Fruit fly (Drosophila melanogaster) whole organism, embryonic: ENCODE measurements around the gene CG34310.

ENCODE experiments used
- ATbp ChIP-seq: fragments of 200-800 bp; sonication (Bioruptor generic); optimal IDR thresholded peaks from 2 replicates; lab custom pipeline; 2017; ENCODE audit warnings: missing biosample characterization, mild to moderate bottlenecking, missing genetic modification characterization, missing genetic modification reagents
- Atf6 ChIP-seq: fragments of 200-800 bp; sonication (Bioruptor generic); IDR thresholded peaks from 2 replicates; pipeline ENCODE4 v1.3.6; 2022; ENCODE audit warnings: missing biosample characterization, missing genetic modification characterization
- Bgb ChIP-seq: fragments of 200-800 bp; sonication (Bioruptor generic); IDR thresholded peaks from 2 replicates; pipeline ENCODE4 v1.3.6; 2022; ENCODE audit warnings: missing biosample characterization, missing genetic modification characterization; ENCODE audit not compliant: partially characterized antibody
- CG10321 ChIP-seq: fragments of 200-800 bp; sonication (Bioruptor generic); IDR thresholded peaks from 2 replicates; pipeline ENCODE4 v1.3.6; 2022; ENCODE audit warnings: missing biosample characterization, missing genetic modification characterization
- CG12071 ChIP-seq: fragments of 200-800 bp; sonication (Bioruptor generic); optimal IDR thresholded peaks from 3 replicates; lab custom pipeline; 2018; ENCODE audit warnings: missing biosample characterization, mild to moderate bottlenecking, missing genetic modification characterization
- CG12942 ChIP-seq: fragments of 200-800 bp; sonication (Bioruptor generic); optimal IDR thresholded peaks from 3 replicates; lab custom pipeline; 2016; ENCODE audit warnings: missing biosample characterization, missing genetic modification characterization
- CG2875 ChIP-seq: fragments of 200-800 bp; sonication (Bioruptor generic); optimal IDR thresholded peaks from 2 replicates; lab custom pipeline; 2017; ENCODE audit warnings: missing biosample characterization, mild to moderate bottlenecking, missing genetic modification characterization, missing genetic modification reagents
- CG30431 ChIP-seq: fragments of 200-800 bp; sonication (Bioruptor generic); optimal IDR thresholded peaks from 2 replicates; lab custom pipeline; 2017; ENCODE audit warnings: missing biosample characterization, missing genetic modification characterization
- CG31441 ChIP-seq: fragments of 200-800 bp; sonication (Bioruptor generic); IDR thresholded peaks from 2 replicates; pipeline ENCODE4 v1.3.6; 2022; ENCODE audit warnings: missing biosample characterization, missing genetic modification characterization
- CG3163 ChIP-seq: fragments of 200-800 bp; sonication (Bioruptor generic); optimal IDR thresholded peaks from 3 replicates; lab custom pipeline; 2016; ENCODE audit warnings: missing biosample characterization, missing genetic modification characterization
- CG32532 ChIP-seq: fragments of 200-800 bp; sonication (Bioruptor generic); IDR thresholded peaks from 2 replicates; pipeline ENCODE4 v1.3.6; 2022; ENCODE audit warnings: missing biosample characterization, missing genetic modification characterization
- CG33213 ChIP-seq: fragments of 200-800 bp; sonication (Bioruptor generic); optimal IDR thresholded peaks from 3 replicates; lab custom pipeline; 2016; ENCODE audit warnings: missing biosample characterization, missing genetic modification characterization
- CG34422 ChIP-seq: fragments of 200-800 bp; sonication (Bioruptor generic); IDR thresholded peaks from 3 replicates; pipeline ENCODE4 v1.3.6; 2022; ENCODE audit warnings: missing biosample characterization, missing genetic modification characterization
- CG4328 ChIP-seq: fragments of 200-800 bp; sonication (Bioruptor generic); optimal IDR thresholded peaks from 3 replicates; lab custom pipeline; 2017; ENCODE audit warnings: missing biosample characterization, missing genetic modification reagents, missing genetic modification characterization
- CG4360 ChIP-seq: fragments of 200-800 bp; sonication (Bioruptor generic); IDR thresholded peaks from 2 replicates; pipeline ENCODE4 v1.3.6; 2022; ENCODE audit warnings: missing biosample characterization, missing genetic modification characterization
- CG6175 ChIP-seq: fragments of 200-800 bp; sonication (Bioruptor generic); IDR thresholded peaks from 3 replicates; pipeline ENCODE4 v1.3.6; 2022; ENCODE audit warnings: missing biosample characterization, missing genetic modification characterization
- CG6854 ChIP-seq: fragments of 200-800 bp; sonication (Bioruptor generic); optimal IDR thresholded peaks from 3 replicates; lab custom pipeline; 2017; ENCODE audit warnings: missing biosample characterization, mild to moderate bottlenecking, missing genetic modification characterization
- CG9797 ChIP-seq: fragments of 200-800 bp; sonication (Bioruptor generic); optimal IDR thresholded peaks from 3 replicates; lab custom pipeline; 2018; ENCODE audit warnings: missing biosample characterization, mild to moderate bottlenecking, missing genetic modification characterization
- Dbx ChIP-seq: fragments of 200-800 bp; sonication (Bioruptor generic); IDR thresholded peaks from 3 replicates; pipeline ENCODE4 v1.3.6; 2022; ENCODE audit warnings: missing biosample characterization, missing genetic modification characterization
- Dfd ChIP-seq, 2 experiments: fragments of >200 bp; optimal IDR thresholded peaks; 2 replicates each; lab custom pipeline; 2017; ENCODE audit warnings: missing biosample characterization in 2 of 2, missing genetic modification characterization in 2 of 2
- ERR ChIP-seq: fragments of 200-800 bp; sonication (Bioruptor generic); optimal IDR thresholded peaks from 2 replicates; lab custom pipeline; 2016; ENCODE audit warnings: missing biosample characterization, missing genetic modification characterization
- Fer3 ChIP-seq: fragments of 200-800 bp; sonication (Bioruptor generic); optimal IDR thresholded peaks from 2 replicates; lab custom pipeline; 2018; ENCODE audit warnings: missing biosample characterization, mild to moderate bottlenecking, missing genetic modification characterization, moderate library complexity
- HLH3B ChIP-seq: fragments of 200-800 bp; sonication (Bioruptor generic); IDR thresholded peaks from 2 replicates; pipeline ENCODE4 v1.3.6; 2022; ENCODE audit warnings: missing biosample characterization, missing genetic modification characterization
- Hmx ChIP-seq: fragments of 200-800 bp; sonication (Bioruptor generic); optimal IDR thresholded peaks from 2 replicates; lab custom pipeline; 2016; ENCODE audit warnings: missing biosample characterization, missing genetic modification characterization
- Hr39 ChIP-seq: fragments of >200 bp; optimal IDR thresholded peaks from 2 replicates; lab custom pipeline; 2017
- Hr78 ChIP-seq, 2 experiments: fragments of 200-800 bp in 1 of 2; fragments of >200 bp in 1 of 2; sonication (Bioruptor generic) in 1 of 2; optimal IDR thresholded peaks; 2 replicates each; lab custom pipeline; 2017 to 2019; ENCODE audit warnings: missing biosample characterization in 2 of 2, missing genetic modification characterization in 2 of 2, mild to moderate bottlenecking in 1 of 2, moderate library complexity in 1 of 2
- NK7.1 ChIP-seq: fragments of 200-800 bp; sonication (Bioruptor generic); optimal IDR thresholded peaks from 3 replicates; lab custom pipeline; 2016; ENCODE audit warnings: missing biosample characterization, missing genetic modification characterization
- Ravus ChIP-seq: fragments of 200-800 bp; sonication (Bioruptor generic); IDR thresholded peaks from 2 replicates; pipeline ENCODE4 v1.3.6; 2022; ENCODE audit warnings: missing biosample characterization, missing genetic modification characterization
- Sin3A ChIP-seq: fragments of >200 bp; optimal IDR thresholded peaks from 2 replicates; lab custom pipeline; 2018
- Six4 ChIP-seq: fragments of 200-800 bp; sonication (Bioruptor generic); optimal IDR thresholded peaks from 2 replicates; lab custom pipeline; 2016; ENCODE audit warnings: missing biosample characterization, missing genetic modification characterization
- Sry-δ ChIP-seq: fragments of 200-800 bp; sonication (Bioruptor generic); optimal IDR thresholded peaks from 2 replicates; lab custom pipeline; 2016; ENCODE audit warnings: missing biosample characterization, missing genetic modification characterization
- amos ChIP-seq: fragments of 200-800 bp; sonication (Bioruptor generic); IDR thresholded peaks from 2 replicates; pipeline ENCODE4 v1.3.6; 2022; ENCODE audit warnings: missing biosample characterization, missing genetic modification characterization; ENCODE audit not compliant: partially characterized antibody
- az2 ChIP-seq: fragments of 200-800 bp; sonication (Bioruptor generic); optimal IDR thresholded peaks from 3 replicates; lab custom pipeline; 2016; ENCODE audit warnings: missing biosample characterization, missing genetic modification characterization
- bbx ChIP-seq: fragments of 200-800 bp; sonication (Bioruptor generic); IDR thresholded peaks from 2 replicates; pipeline ENCODE4 v1.3.6; 2022; ENCODE audit warnings: missing biosample characterization, missing genetic modification characterization; ENCODE audit not compliant: partially characterized antibody
- ci ChIP-seq: fragments of 200-800 bp; sonication (Bioruptor generic); IDR thresholded peaks from 3 replicates; pipeline ENCODE4 v1.3.6; 2022; ENCODE audit warnings: missing biosample characterization, missing genetic modification characterization
- dimm ChIP-seq: fragments of 200-800 bp; sonication (Bioruptor generic); IDR thresholded peaks from 2 replicates; pipeline ENCODE4 v1.3.6; 2022; ENCODE audit warnings: missing biosample characterization, missing genetic modification characterization
- disco-r ChIP-seq: fragments of 200-800 bp; sonication (Bioruptor generic); optimal IDR thresholded peaks from 2 replicates; lab custom pipeline; 2016; ENCODE audit warnings: missing biosample characterization, missing genetic modification characterization
- dm ChIP-seq: fragments of 200-800 bp; sonication (Bioruptor generic); optimal IDR thresholded peaks from 3 replicates; lab custom pipeline; 2016; ENCODE audit warnings: missing biosample characterization, missing genetic modification characterization
- eyg ChIP-seq: fragments of 200-800 bp; sonication (Bioruptor generic); optimal IDR thresholded peaks from 3 replicates; lab custom pipeline; 2016; ENCODE audit warnings: missing biosample characterization, missing genetic modification characterization
- fd102C ChIP-seq: fragments of 200-800 bp; sonication (Bioruptor generic); optimal IDR thresholded peaks from 2 replicates; lab custom pipeline; 2018; ENCODE audit warnings: missing biosample characterization, mild to moderate bottlenecking, missing genetic modification characterization, moderate library complexity
- ftz-f1 ChIP-seq: fragments of 200-800 bp; sonication (Bioruptor generic); optimal IDR thresholded peaks from 2 replicates; lab custom pipeline; 2016; ENCODE audit warnings: missing biosample characterization, missing genetic modification characterization
- fu2 ChIP-seq: fragments of 200-800 bp; sonication (Bioruptor generic); optimal IDR thresholded peaks from 2 replicates; lab custom pipeline; 2016; ENCODE audit warnings: missing biosample characterization, missing genetic modification characterization
- gt ChIP-seq: fragments of 200-800 bp; sonication (Bioruptor generic); IDR thresholded peaks from 2 replicates; pipeline ENCODE4 v1.3.6; 2022; ENCODE audit warnings: missing biosample characterization, missing genetic modification characterization
- ham ChIP-seq: fragments of 200-800 bp; sonication (Bioruptor generic); IDR thresholded peaks from 2 replicates; pipeline ENCODE4 v1.3.6; 2022; ENCODE audit warnings: missing biosample characterization, missing genetic modification characterization
- jigr1 ChIP-seq: fragments of 200-800 bp; sonication (Bioruptor generic); IDR thresholded peaks from 3 replicates; pipeline ENCODE4 v1.3.6; 2022; ENCODE audit warnings: missing biosample characterization, missing genetic modification characterization
- kah ChIP-seq: fragments of 200-800 bp; sonication (Bioruptor generic); optimal IDR thresholded peaks from 2 replicates; lab custom pipeline; 2018; ENCODE audit warnings: missing biosample characterization, mild to moderate bottlenecking, missing genetic modification characterization
- psq ChIP-seq: fragments of 200-800 bp; sonication (Bioruptor generic); optimal IDR thresholded peaks from 2 replicates; lab custom pipeline; 2017; ENCODE audit warnings: missing biosample characterization, missing genetic modification characterization
- pzg ChIP-seq: fragments of 200-800 bp; sonication (Bioruptor generic); optimal IDR thresholded peaks from 3 replicates; lab custom pipeline; 2018; ENCODE audit warnings: missing biosample characterization, mild to moderate bottlenecking, missing genetic modification characterization, moderate library complexity
- run ChIP-seq: fragments of 200-800 bp; sonication (Bioruptor generic); optimal IDR thresholded peaks from 3 replicates; lab custom pipeline; 2018; ENCODE audit warnings: missing biosample characterization, mild to moderate bottlenecking, missing genetic modification characterization
- sima ChIP-seq: fragments of 200-800 bp; sonication (Bioruptor generic); optimal IDR thresholded peaks from 2 replicates; lab custom pipeline; 2016; ENCODE audit warnings: missing biosample characterization, missing genetic modification characterization
- unpg ChIP-seq: fragments of 200-800 bp; sonication (Bioruptor generic); optimal IDR thresholded peaks from 3 replicates; lab custom pipeline; 2018; ENCODE audit warnings: missing biosample characterization, mild to moderate bottlenecking, missing genetic modification characterization, moderate library complexity
- usp ChIP-seq: fragments of >200 bp; optimal IDR thresholded peaks from 2 replicates; lab custom pipeline; 2017; ENCODE audit warnings: missing biosample characterization, missing genetic modification characterization

Gene CG34310

dm6 chr2L:6647103-6647711 lies 16.3 kb upstream of the CG34310 start (continued):
- TF ChIP-seq CG9797 (GFP tag; lab: Kevin White, UChicago) (peak; percentile 62), CG30431 (GFP tag; lab: Kevin White, UChicago) (peak; percentile 98), kah (GFP tag; lab: Kevin White, UChicago) (peak; percentile 96), ham (GFP tag; lab: Robert Waterston, UW) (peak; percentile 85), pzg (peak; percentile 15), CG10321 (GFP tag; lab: Robert Waterston, UW) (peak; percentile 82), CG4360 (peak; percentile 80), ci (GFP tag; lab: Robert Waterston, UW) (peak; percentile 99), Dbx (GFP tag; lab: Robert Waterston, UW) (peak; percentile 95), CG12942 (GFP tag; lab: Kevin White, UChicago) (peak; percentile 98), CG12071 (GFP tag; lab: Kevin White, UChicago) (peak; percentile 98), Six4 (GFP tag; lab: Kevin White, UChicago) (peak; percentile 99), dm (GFP tag; lab: Kevin White, UChicago) (peak; percentile 97), fu2 (GFP tag; lab: Kevin White, UChicago) (peak; percentile 96), CG2875 (GFP tag; lab: Kevin White, UChicago) (peak; percentile 99), disco-r (peak; percentile 98), eyg (GFP tag; lab: Kevin White, UChicago) (peak; percentile 97), Ravus (GFP tag; lab: Robert Waterston, UW) (peak; percentile 91), Hmx (no peak), sima (peak; percentile 92), psq (peak; percentile 97), ERR (GFP tag; lab: Kevin White, UChicago) (peak; percentile 98), HLH3B (GFP tag; lab: Robert Waterston, UW) (peak; percentile 98), ftz-f1 (GFP tag; lab: Kevin White, UChicago) (peak; percentile 73), Hr78 (GFP tag; optimal IDR thresholded peaks at IDR 0.05; lab: Kevin White, UChicago) (peak in 1 of 2 experiments; percentile 95), Sry-δ (GFP tag; lab: Kevin White, UChicago) (peak; percentile 70), Hr39 (no peak), Dfd (GFP tag; optimal IDR thresholded peaks at IDR 0.05; lab: Kevin White, UChicago) (no peak), CG3163 (GFP tag; lab: Kevin White, UChicago) (peak; percentile 94), fd102C (GFP tag; lab: Kevin White, UChicago) (peak; percentile 93), CG34422 (GFP tag; lab: Robert Waterston, UW) (peak; percentile 98), az2 (peak; percentile 99), dimm (GFP tag; lab: Robert Waterston, UW) (peak; percentile 92), CG6854 (GFP tag; lab: Kevin White, UChicago) (peak; percentile 96), Bgb (GFP tag; lab: Robert Waterston, UW) (peak; percentile 52; the same call in 1 of the 2 replicates), unpg (GFP tag; lab: Kevin White, UChicago) (peak; percentile 99), Fer3 (tag; lab: Kevin White, UChicago) (peak; percentile 97), CG6175 (GFP tag; lab: Robert Waterston, UW) (peak; percentile 90), CG4328 (peak; percentile 97), jigr1 (GFP tag; lab: Robert Waterston, UW) (peak; percentile 95), NK7.1 (GFP tag; lab: Kevin White, UChicago) (peak; percentile 98), CG33213 (GFP tag; lab: Kevin White, UChicago) (peak; percentile 98), amos (no peak; the same call in 1 of the 2 replicates), run (peak; percentile 98), usp (no peak), bbx (GFP tag; lab: Robert Waterston, UW) (peak; percentile 42; the same call in 1 of the 2 replicates), CG32532 (GFP tag; lab: Robert Waterston, UW) (peak; percentile 97), ATbp (GFP tag; lab: Kevin White, UChicago) (peak; percentile 99), gt (GFP tag; lab: Robert Waterston, UW) (peak; percentile 86), Atf6 (peak; percentile 98), CG31441 (peak; percentile 99), Sin3A (lab: Kevin White, UChicago) (no peak)
